In the genomic region with DNA sequence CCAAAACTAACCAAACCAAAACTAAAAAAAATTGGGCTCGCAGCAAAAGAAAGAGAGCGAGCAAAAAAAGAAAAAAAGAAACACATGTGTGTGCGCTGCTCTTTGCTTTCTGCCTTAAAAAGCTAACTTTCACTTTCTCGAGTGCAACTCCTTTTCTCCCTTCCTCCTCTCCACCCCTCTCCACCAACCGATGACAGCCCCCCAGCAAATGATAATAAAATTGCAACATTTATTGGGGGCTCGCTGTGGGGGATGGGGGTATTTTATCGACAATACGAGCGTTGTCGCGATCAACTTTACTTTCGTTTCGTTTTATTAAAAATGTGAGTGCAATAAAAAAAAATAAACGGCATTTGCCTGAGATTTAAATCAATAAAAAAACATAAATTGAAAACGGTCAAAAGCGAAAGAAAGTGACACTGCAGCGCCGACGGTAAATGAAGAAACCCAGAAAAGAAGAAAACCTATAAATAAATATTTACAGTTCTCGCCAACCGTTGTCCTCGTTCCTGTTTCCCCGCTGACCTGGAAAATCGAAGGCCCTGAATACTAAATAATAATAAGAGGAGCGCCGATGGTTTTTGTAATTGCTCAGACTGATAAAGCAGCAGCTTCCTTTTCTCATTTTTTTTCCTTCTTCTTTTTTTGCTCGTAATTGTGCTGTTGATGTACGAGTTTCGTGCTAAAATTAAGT, we compare ENCODE assay signal across 2 fruit fly cellular contexts.
TF ChIP-seq lines count a peak whose summit lies in the region.

No protein-coding gene starts in this region.

TF ChIP-seq in whole organism, adult, 20 proteins besides CTCF, POLR2A, EP300 and RAD21:
- no peak for TF ChIP-seq tj (GFP tag; optimal IDR thresholded peaks at IDR 0.05; lab: Kevin White, UChicago)
- TF ChIP-seq kay (GFP tag; lab: Kevin White, UChicago; ENCODE audit: borderline replicate concordance) = peak; percentile 0

TF ChIP-seq in whole organism, prepupa, 60 proteins besides CTCF, POLR2A, EP300 and RAD21:
- TF ChIP-seq CG8119 (GFP tag; IDR thresholded peaks at IDR 0.05; lab: Robert Waterston, UW) (no peak), CG8632 (GFP tag; optimal IDR thresholded peaks at IDR 0.05; lab: Kevin White, UChicago) (no peak), net (GFP tag; optimal IDR thresholded peaks at IDR 0.05; lab: Kevin White, UChicago) (no peak), Eip78C (GFP tag; lab: Kevin White, UChicago) (peak; percentile 67), CG15336 (GFP tag; IDR thresholded peaks at IDR 0.05; lab: Robert Waterston, UW) (no peak), CG34406 (GFP tag; optimal IDR thresholded peaks at IDR 0.05; lab: Kevin White, UChicago) (no peak), Eip93F (GFP tag; optimal IDR thresholded peaks at IDR 0.05; lab: Kevin White, UChicago) (no peak), CG6808 (GFP tag; optimal IDR thresholded peaks at IDR 0.05; lab: Kevin White, UChicago) (no peak), dac (GFP tag; optimal IDR thresholded peaks at IDR 0.05; lab: Kevin White, UChicago) (no peak), Met (GFP tag; optimal IDR thresholded peaks at IDR 0.05; lab: Kevin White, UChicago) (no peak), cyc (GFP tag; optimal IDR thresholded peaks at IDR 0.05; lab: Kevin White, UChicago) (no peak), Lpt (GFP tag; optimal IDR thresholded peaks at IDR 0.05; lab: Kevin White, UChicago) (no peak), Ets21C (GFP tag; optimal IDR thresholded peaks at IDR 0.05; lab: Kevin White, UChicago) (no peak), Hr39 (GFP tag; optimal IDR thresholded peaks at IDR 0.05; lab: Kevin White, UChicago) (no peak), CG10631 (GFP tag; optimal IDR thresholded peaks at IDR 0.05; lab: Kevin White, UChicago) (no peak), CG6792 (GFP tag; optimal IDR thresholded peaks at IDR 0.05; lab: Kevin White, UChicago) (no peak), CG1621 (tag; optimal IDR thresholded peaks at IDR 0.05; lab: Kevin White, UChicago) (no peak), CG4318 (GFP tag; optimal IDR thresholded peaks at IDR 0.05; lab: Kevin White, UChicago) (no peak), Sox14 (GFP tag; optimal IDR thresholded peaks at IDR 0.05; lab: Kevin White, UChicago) (no peak), svp (GFP tag; lab: Kevin White, UChicago) (peak; percentile 66), salr (GFP tag; optimal IDR thresholded peaks at IDR 0.05; lab: Kevin White, UChicago) (no peak), Blimp-1 (GFP tag; optimal IDR thresholded peaks at IDR 0.05; lab: Kevin White, UChicago) (peak; percentile 95), OdsH (GFP tag; optimal IDR thresholded peaks at IDR 0.05; lab: Kevin White, UChicago) (no peak), CG3032 (tag; optimal IDR thresholded peaks at IDR 0.05; lab: Kevin White, UChicago) (no peak), Smox (GFP tag; optimal IDR thresholded peaks at IDR 0.05; lab: Kevin White, UChicago) (no peak), Eip75B (GFP tag; optimal IDR thresholded peaks at IDR 0.05; lab: Kevin White, UChicago) (peak; percentile 19), spab (GFP tag; optimal IDR thresholded peaks at IDR 0.05; lab: Kevin White, UChicago) (no peak), CG6276 (GFP tag; optimal IDR thresholded peaks at IDR 0.05; lab: Kevin White, UChicago) (peak; percentile 7), Hr38 (GFP tag; optimal IDR thresholded peaks at IDR 0.05; lab: Kevin White, UChicago) (no peak), CG8319 (GFP tag; optimal IDR thresholded peaks at IDR 0.05; lab: Kevin White, UChicago) (no peak)
